Worm (Caenorhabditis elegans) whole organism, L1 larva: ENCODE results near the gene ZC239.6.

Experiments
- aly-2 ChIP-seq: fragments of 150-350 bp; optimal IDR thresholded peaks from 2 replicates; lab custom pipeline; 2014; ENCODE audit warnings: missing biosample characterization, missing genetic modification characterization
- ceh-63 ChIP-seq: fragments of 200-800 bp; sonication (Bioruptor generic); optimal IDR thresholded peaks from 2 replicates; lab custom pipeline; 2018; ENCODE audit warnings: mild to moderate bottlenecking, missing genetic modification characterization, missing compliant biosample characterization
- ceh-82 ChIP-seq, 3 experiments: fragments of 150-350 bp in 1 of 3; sonication (generic microtip) in 2 of 3; optimal IDR thresholded peaks; 2 replicates each; lab custom pipeline; 2014 to 2017; ENCODE audit warnings: missing biosample characterization in 3 of 3, missing genetic modification characterization in 3 of 3
- efl-3 ChIP-seq: fragments of 200-800 bp; sonication (Bioruptor generic); optimal IDR thresholded peaks from 2 replicates; lab custom pipeline; 2018; ENCODE audit warnings: mild to moderate bottlenecking, missing genetic modification characterization, missing compliant biosample characterization
- egl-27 ChIP-seq, 2 experiments: fragments of 150-350 bp in 1 of 2; sonication (generic microtip); optimal IDR thresholded peaks; 3 replicates each; lab custom pipeline; 2017 to 2018; ENCODE audit warnings: missing biosample characterization in 2 of 2, missing genetic modification characterization in 2 of 2, missing genetic modification reagents in 2 of 2
- nhr-11 ChIP-seq: fragments of 150-350 bp; optimal IDR thresholded peaks from 2 replicates; lab custom pipeline; 2014; ENCODE audit warnings: missing biosample characterization, missing genetic modification characterization
- pqm-1 ChIP-seq: sonication (generic microtip); optimal IDR thresholded peaks from 3 replicates; lab custom pipeline; 2017; ENCODE audit warnings: missing biosample characterization, missing genetic modification characterization

ce11 chrII:3172176-3172575 is 37.3 kb upstream of the ZC239.6 start, which contains the start of gene Y27F2A.10:
- no peak for TF ChIP-seq efl-3 (GFP tag; lab: Kevin White, UChicago)
- no peak for TF ChIP-seq pqm-1 (tag; lab: Kevin White, UChicago)
- no peak for TF ChIP-seq aly-2 (tag; lab: Kevin White, UChicago)
- no peak for TF ChIP-seq nhr-11
- TF ChIP-seq ceh-82 (tag; optimal IDR thresholded peaks at IDR 0.05; lab: Kevin White, UChicago), result no peak
- TF ChIP-seq egl-27 (tag; optimal IDR thresholded peaks at IDR 0.05; lab: Kevin White, UChicago), result no peak
- no peak for TF ChIP-seq ceh-63
